Worm (Caenorhabditis elegans): Measurements from ENCODE around the gene T15B7.14.
A peak's percentile ranks its signal among the peaks of the same experiment; 100 is the strongest.

T15B7.14 gene

ce11 chrV:6835242-6835641 lies at the start of gene T15B7.14, which contains the start of gene col-143:
T15B7.14 (minus strand) TSS chrV:6835342.
col-143 (plus strand) TSS chrV:6835635.
- TF ChIP-seq flt-1 (GFP tag; IDR thresholded peaks at IDR 0.05) (no peak), ztf-29 (GFP tag; IDR thresholded peaks at IDR 0.05) (no peak)

- no peak for TF ChIP-seq ztf-29 (GFP tag; IDR thresholded peaks at IDR 0.05)
- TF ChIP-seq tab-1 (GFP tag; IDR thresholded peaks at IDR 0.05): no peak
- no peak for TF ChIP-seq klf-2 (GFP tag; conservative IDR thresholded peaks at IDR 0.05)
- TF ChIP-seq med-1 (GFP tag; optimal IDR thresholded peaks at IDR 0.05; ENCODE audit: insufficient read depth): no peak
- TF ChIP-seq flt-1 (GFP tag; IDR thresholded peaks at IDR 0.05): no peak
- TF ChIP-seq ref-1 (GFP tag; conservative IDR thresholded peaks at IDR 0.05): no peak
- no peak for TF ChIP-seq cog-1 (tag; optimal IDR thresholded peaks at IDR 0.05)
- no peak for TF ChIP-seq ztf-23 (GFP tag; IDR thresholded peaks at IDR 0.05)
- no peak for TF ChIP-seq T22C8.4 (GFP tag; IDR thresholded peaks at IDR 0.05)
These were observed 47.4 kb upstream of the T15B7.14 start for ce11 chrV:6882452-6882939.

ce11 chrV:6881735-6882134 lies 46.6 kb upstream of the T15B7.14 start:
- TF ChIP-seq ztf-23 (GFP tag; IDR thresholded peaks at IDR 0.05) (no peak), cog-1 (tag; optimal IDR thresholded peaks at IDR 0.05) (no peak), flt-1 (GFP tag; IDR thresholded peaks at IDR 0.05) (no peak), ztf-29 (GFP tag; IDR thresholded peaks at IDR 0.05) (no peak), med-1 (GFP tag; optimal IDR thresholded peaks at IDR 0.05; ENCODE audit: insufficient read depth) (no peak), tab-1 (GFP tag; IDR thresholded peaks at IDR 0.05) (no peak), T22C8.4 (GFP tag; IDR thresholded peaks at IDR 0.05) (no peak), klf-2 (GFP tag; conservative IDR thresholded peaks at IDR 0.05) (no peak), ref-1 (GFP tag; conservative IDR thresholded peaks at IDR 0.05) (no peak)

ce11 chrV:6881038-6881437 lies 45.9 kb upstream of the T15B7.14 start, which contains the start of gene unc-70:
unc-70 (plus strand) TSS chrV:6881338.
- TF ChIP-seq tab-1 (GFP tag; IDR thresholded peaks at IDR 0.05): no peak
- no peak for TF ChIP-seq flt-1 (GFP tag; IDR thresholded peaks at IDR 0.05)
- TF ChIP-seq ztf-29 (GFP tag; IDR thresholded peaks at IDR 0.05): no peak
- TF ChIP-seq klf-2 (GFP tag; conservative IDR thresholded peaks at IDR 0.05): no peak
- TF ChIP-seq T22C8.4 (GFP tag; IDR thresholded peaks at IDR 0.05): no peak
- no peak for TF ChIP-seq cog-1 (tag; optimal IDR thresholded peaks at IDR 0.05)
- TF ChIP-seq med-1 (GFP tag; optimal IDR thresholded peaks at IDR 0.05; ENCODE audit: insufficient read depth): no peak
- no peak for TF ChIP-seq ztf-23 (GFP tag; IDR thresholded peaks at IDR 0.05)
- no peak for TF ChIP-seq ref-1 (GFP tag; conservative IDR thresholded peaks at IDR 0.05)

ce11 chrV:6880623-6881022 lies 45.5 kb upstream of the T15B7.14 start:
- TF ChIP-seq flt-1 (GFP tag; IDR thresholded peaks at IDR 0.05) (peak; percentile 60; the same call in 1 of the 2 replicates), klf-2 (GFP tag; conservative IDR thresholded peaks at IDR 0.05) (peak; percentile 41; the same call in 1 of the 2 replicates), ztf-23 (GFP tag; IDR thresholded peaks at IDR 0.05) (no peak), tab-1 (GFP tag; IDR thresholded peaks at IDR 0.05) (peak; percentile 71)

ce11 chrV:6879490-6879889 lies 44.3 kb upstream of the T15B7.14 start:
- TF ChIP-seq tab-1 (GFP tag; IDR thresholded peaks at IDR 0.05) (0 out of 2 replicates have a peak, but pooled peaks have one; percentile 32), med-1 (GFP tag; optimal IDR thresholded peaks at IDR 0.05; ENCODE audit: insufficient read depth) (no peak), ref-1 (GFP tag; conservative IDR thresholded peaks at IDR 0.05) (no peak), klf-2 (GFP tag; conservative IDR thresholded peaks at IDR 0.05) (no peak), ztf-29 (GFP tag; IDR thresholded peaks at IDR 0.05) (no peak), ztf-23 (GFP tag; IDR thresholded peaks at IDR 0.05) (peak; percentile 58; the same call in 1 of the 2 replicates), T22C8.4 (GFP tag; IDR thresholded peaks at IDR 0.05) (peak; percentile 93), cog-1 (tag; optimal IDR thresholded peaks at IDR 0.05) (peak; percentile 69), flt-1 (GFP tag; IDR thresholded peaks at IDR 0.05) (peak; percentile 67; the same call in 1 of the 2 replicates)

ce11 chrV:6878559-6878958 lies 43.4 kb upstream of the T15B7.14 start:
- TF ChIP-seq flt-1 (GFP tag; IDR thresholded peaks at IDR 0.05) (no peak), ztf-23 (GFP tag; IDR thresholded peaks at IDR 0.05) (no peak), klf-2 (GFP tag; conservative IDR thresholded peaks at IDR 0.05) (no peak), tab-1 (GFP tag; IDR thresholded peaks at IDR 0.05) (no peak), T22C8.4 (GFP tag; IDR thresholded peaks at IDR 0.05) (no peak), ref-1 (GFP tag; conservative IDR thresholded peaks at IDR 0.05) (no peak), cog-1 (tag; optimal IDR thresholded peaks at IDR 0.05) (no peak)

ce11 chrV:6876763-6877515 lies 41.8 kb upstream of the T15B7.14 start:
- TF ChIP-seq tab-1 (GFP tag; IDR thresholded peaks at IDR 0.05): no peak
- 0 out of 2 replicates have a peak, but pooled peaks have one; percentile 14 for TF ChIP-seq ztf-29 (GFP tag; IDR thresholded peaks at IDR 0.05)

ce11 chrV:6875795-6876194 lies 40.7 kb upstream of the T15B7.14 start:
- TF ChIP-seq T22C8.4 (GFP tag; IDR thresholded peaks at IDR 0.05): no peak
- no peak for TF ChIP-seq ztf-23 (GFP tag; IDR thresholded peaks at IDR 0.05)
- TF ChIP-seq cog-1 (tag; optimal IDR thresholded peaks at IDR 0.05): no peak

- no peak for TF ChIP-seq klf-2 (GFP tag; conservative IDR thresholded peaks at IDR 0.05)
- TF ChIP-seq T22C8.4 (GFP tag; IDR thresholded peaks at IDR 0.05): no peak
- no peak for TF ChIP-seq ztf-29 (GFP tag; IDR thresholded peaks at IDR 0.05)
- TF ChIP-seq tab-1 (GFP tag; IDR thresholded peaks at IDR 0.05): no peak
- no peak for TF ChIP-seq ztf-23 (GFP tag; IDR thresholded peaks at IDR 0.05)
- no peak for TF ChIP-seq cog-1 (tag; optimal IDR thresholded peaks at IDR 0.05)
- no peak for TF ChIP-seq flt-1 (GFP tag; IDR thresholded peaks at IDR 0.05)
- no peak for TF ChIP-seq med-1 (GFP tag; optimal IDR thresholded peaks at IDR 0.05; ENCODE audit: insufficient read depth)
- TF ChIP-seq ref-1 (GFP tag; conservative IDR thresholded peaks at IDR 0.05): no peak
These were observed 39.6 kb upstream of the T15B7.14 start for ce11 chrV:6874735-6875134.

Data from whole organism, midembryonic.